Fruit fly (Drosophila melanogaster): ENCODE data around the gene CG33177.
A peak's percentile ranks its signal among the peaks of the same experiment; 100 is the strongest.

CG33177 gene

DNA sequence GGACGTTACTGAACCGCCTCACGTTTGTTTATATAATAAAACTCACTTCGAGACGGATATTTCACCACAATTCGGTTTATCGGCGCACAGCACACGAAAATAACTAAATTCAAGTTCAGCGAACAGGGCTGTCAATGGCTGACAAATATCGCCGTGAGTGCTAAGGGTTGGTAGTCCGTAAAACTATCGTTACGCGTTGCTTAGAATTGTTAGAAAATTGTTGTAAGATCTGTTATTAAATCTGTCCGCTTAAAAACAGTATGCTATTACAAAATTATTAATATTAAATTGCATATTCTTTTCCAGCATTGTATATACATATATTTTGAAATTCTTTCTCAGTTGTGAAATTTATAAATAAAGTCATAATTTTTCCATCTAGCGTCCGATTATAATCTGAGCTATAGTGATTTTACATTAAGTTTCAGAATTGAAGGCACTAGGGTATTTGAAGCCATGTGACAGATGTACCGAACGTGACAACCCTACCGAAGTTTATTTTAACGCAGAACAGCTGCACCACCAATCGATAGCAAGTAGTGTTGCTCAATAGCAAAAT, 3.5 kb downstream of the CG33177 start, which contains the start of gene Cox17 (continued):
- TF ChIP-seq Bteb2 (GFP tag; optimal IDR thresholded peaks at IDR 0.05) (peak; percentile 41), Elba2 (GFP tag; optimal IDR thresholded peaks at IDR 0.05) (no peak), CG1602 (GFP tag; optimal IDR thresholded peaks at IDR 0.05) (peak; percentile 77), CG17568 (GFP tag; optimal IDR thresholded peaks at IDR 0.05) (peak; percentile 56), Aef1 (GFP tag; IDR thresholded peaks at IDR 0.05) (peak; percentile 69), chif (GFP tag; optimal IDR thresholded peaks at IDR 0.05) (peak; percentile 27 to 78), CG7357 (GFP tag; IDR thresholded peaks at IDR 0.05) (peak; percentile 56; the same call in 2 of the 3 replicates), CG7786 (GFP tag; optimal IDR thresholded peaks at IDR 0.05) (peak; percentile 60), CG3726 (GFP tag; IDR thresholded peaks at IDR 0.05) (no peak), jigr1 (GFP tag; IDR thresholded peaks at IDR 0.05) (peak; percentile 68; the same call in 1 of the 3 replicates), disco-r (GFP tag; optimal IDR thresholded peaks at IDR 0.05) (peak; percentile 28), CoRest (tag; optimal IDR thresholded peaks at IDR 0.05) (peak; percentile 93), gcm (GFP tag; optimal IDR thresholded peaks at IDR 0.05) (peak; percentile 69), repo (GFP tag; optimal IDR thresholded peaks at IDR 0.05) (peak; percentile 28), Hmr (GFP tag; optimal IDR thresholded peaks at IDR 0.05) (peak; percentile 84), CG11696 (GFP tag; IDR thresholded peaks at IDR 0.05) (no peak), CG6683 (GFP tag; optimal IDR thresholded peaks at IDR 0.05) (peak; percentile 67), CG15269 (tag; optimal IDR thresholded peaks at IDR 0.05) (peak; percentile 83), Deaf1 (tag; optimal IDR thresholded peaks at IDR 0.05) (peak; percentile 65), CG11085 (GFP tag; IDR thresholded peaks at IDR 0.05) (0 out of 2 replicates have a peak, but pooled peaks have one; percentile 42), Eip74EF (GFP tag; optimal IDR thresholded peaks at IDR 0.05) (peak in 1 of 2 experiments; percentile 51), Ptx1 (GFP tag; IDR thresholded peaks at IDR 0.05) (peak; percentile 83), Spps (tag; optimal IDR thresholded peaks at IDR 0.05) (peak; percentile 50), CG17359 (tag; optimal IDR thresholded peaks at IDR 0.05) (peak; percentile 73), fd3F (GFP tag; optimal IDR thresholded peaks at IDR 0.05) (peak; percentile 63), Hr78 (GFP tag; optimal IDR thresholded peaks at IDR 0.05) (peak in 1 of 2 experiments; percentile 40), toy (GFP tag; IDR thresholded peaks at IDR 0.05) (no peak), CG6272 (GFP tag; IDR thresholded peaks at IDR 0.05) (peak; percentile 71), wor (GFP tag; IDR thresholded peaks at IDR 0.05) (no peak; the same call in 1 of the 2 replicates), Sry-δ (GFP tag; optimal IDR thresholded peaks at IDR 0.05) (peak; percentile 72), CG6813 (GFP tag; optimal IDR thresholded peaks at IDR 0.05) (peak; percentile 16), Vsx1 (GFP tag; optimal IDR thresholded peaks at IDR 0.05) (peak; percentile 70), CG3065 (GFP tag; optimal IDR thresholded peaks at IDR 0.05) (peak; percentile 60), cwo (GFP tag; optimal IDR thresholded peaks at IDR 0.05) (peak; percentile 70), CG42726 (GFP tag; IDR thresholded peaks at IDR 0.05; ENCODE audit: partially characterized antibody) (0 out of 2 replicates have a peak, but pooled peaks have one; percentile 25), eve (GFP tag; optimal IDR thresholded peaks at IDR 0.05) (peak in 1 of 2 experiments; percentile 96), Dp (GFP tag; optimal IDR thresholded peaks at IDR 0.05) (peak; percentile 19), CG10565 (GFP tag; optimal IDR thresholded peaks at IDR 0.05) (no peak), rib (GFP tag; IDR thresholded peaks at IDR 0.05) (no peak), zen2 (GFP tag; IDR thresholded peaks at IDR 0.05; ENCODE audit: partially characterized antibody) (peak; percentile 25; the same call in 1 of the 3 replicates), Asciz (GFP tag; optimal IDR thresholded peaks at IDR 0.05) (peak; percentile 65), ci (GFP tag; IDR thresholded peaks at IDR 0.05) (peak; percentile 63; the same call in 2 of the 3 replicates), Sin3A (optimal IDR thresholded peaks at IDR 0.05) (peak; percentile 57), mld (GFP tag; IDR thresholded peaks at IDR 0.05; ENCODE audit: partially characterized antibody) (peak; percentile 64; the same call in 1 of the 3 replicates), tgo (GFP tag; IDR thresholded peaks at IDR 0.05) (peak; percentile 65), nerfin-1 (tag; optimal IDR thresholded peaks at IDR 0.05) (peak; percentile 75), CG9797 (GFP tag; optimal IDR thresholded peaks at IDR 0.05) (peak; percentile 2), CTCF (GFP tag; optimal IDR thresholded peaks at IDR 0.05) (peak; percentile 47), bcd (GFP tag; optimal IDR thresholded peaks at IDR 0.05) (peak; percentile 84)

Measured in whole organism, embryonic.